Worm (Caenorhabditis elegans) whole organism, midembryonic: ENCODE data around the gene F10E9.5.

Experiments
- T22C8.4 ChIP-seq: fragments of 200-800 bp; sonication (Bioruptor generic); IDR thresholded peaks from 2 replicates; pipeline ENCODE4 v1.3.6; 2022; ENCODE audit warnings: missing genetic modification characterization, missing compliant biosample characterization
- cog-1 ChIP-seq: sonication (generic microtip); optimal IDR thresholded peaks from 2 replicates; lab custom pipeline; 2016; ENCODE audit warnings: missing genetic modification characterization, missing compliant biosample characterization
- flt-1 ChIP-seq: fragments of 200-800 bp; sonication (Bioruptor generic); IDR thresholded peaks from 2 replicates; pipeline ENCODE4 v1.3.6; 2022; ENCODE audit warnings: missing genetic modification characterization, missing compliant biosample characterization
- klf-2 ChIP-seq: fragments of 200-800 bp; sonication (Bioruptor generic); conservative IDR thresholded peaks from 2 replicates; pipeline ENCODE4 v1.3.6; 2022; ENCODE audit warnings: missing genetic modification reagents, missing genetic modification characterization, missing compliant biosample characterization
- med-1 ChIP-seq: sonication (generic microtip); optimal IDR thresholded peaks from 2 replicates; lab custom pipeline; 2017; ENCODE audit warnings: missing genetic modification characterization, mild to moderate bottlenecking, missing compliant biosample characterization, antibody characterized with exemption, missing genetic modification reagents; ENCODE audit not compliant: insufficient read depth
- ref-1 ChIP-seq: fragments of 200-800 bp; sonication (Bioruptor generic); conservative IDR thresholded peaks from 2 replicates; pipeline ENCODE4 v1.3.6; 2022; ENCODE audit warnings: missing genetic modification reagents, missing genetic modification characterization, missing compliant biosample characterization
- ztf-23 ChIP-seq: fragments of 200-800 bp; sonication (Bioruptor generic); IDR thresholded peaks from 2 replicates; pipeline ENCODE4 v1.3.6; 2022; ENCODE audit warnings: missing genetic modification reagents, missing genetic modification characterization, missing compliant biosample characterization
- ztf-29 ChIP-seq: fragments of 200-800 bp; sonication (Bioruptor generic); IDR thresholded peaks from 2 replicates; pipeline ENCODE4 v1.3.6; 2022; ENCODE audit warnings: missing genetic modification reagents, missing genetic modification characterization, missing compliant biosample characterization

DNA sequence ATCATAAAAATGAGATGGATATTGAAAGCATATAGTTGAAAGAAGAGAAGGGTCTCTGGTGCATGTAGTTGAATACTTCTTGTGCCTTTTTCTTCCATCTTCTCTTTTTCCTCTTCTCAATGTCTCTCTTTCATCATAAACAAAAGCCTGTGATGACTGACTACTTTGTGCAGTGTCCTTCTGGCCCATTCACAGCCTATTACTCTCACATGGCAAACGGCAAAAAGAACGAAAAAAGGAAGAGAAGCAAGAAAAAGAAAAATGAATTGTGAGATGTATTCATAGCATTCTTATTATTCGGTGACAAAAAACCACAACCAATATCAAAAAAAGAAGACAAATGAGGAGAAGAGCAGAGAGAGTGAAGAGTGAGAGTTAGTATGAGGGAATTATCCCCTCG, 13.8 kb downstream of the F10E9.5 start:
- TF ChIP-seq klf-2 (GFP tag; lab: Robert Waterston, UW) = no peak
- TF ChIP-seq flt-1 (GFP tag; lab: Robert Waterston, UW) = no peak
- TF ChIP-seq med-1 (GFP tag; lab: Kevin White, UChicago) = no peak
- no peak for TF ChIP-seq T22C8.4
- TF ChIP-seq cog-1 (tag; lab: Kevin White, UChicago) = no peak
- TF ChIP-seq ztf-23 (GFP tag; lab: Robert Waterston, UW) = no peak
- TF ChIP-seq ztf-29 (GFP tag; lab: Robert Waterston, UW) = no peak
- no peak for TF ChIP-seq ref-1 (GFP tag; lab: Robert Waterston, UW)
